Worm (Caenorhabditis elegans): ENCODE data around the gene C35B1.9.

ce11 chrIV:4067336-4067735, 13.4 kb downstream of the C35B1.9 start:
- no peak for TF ChIP-seq ZK546.5 (tag; optimal IDR thresholded peaks at IDR 0.05)
- TF ChIP-seq nfya-1 (tag; optimal IDR thresholded peaks at IDR 0.05; ENCODE audit: insufficient read depth) = no peak
- TF ChIP-seq ztf-11 (tag; optimal IDR thresholded peaks at IDR 0.05) = no peak
- no peak for TF ChIP-seq nhr-25 (tag; optimal IDR thresholded peaks at IDR 0.05)
- TF ChIP-seq mdl-1 (tag; optimal IDR thresholded peaks at IDR 0.05) = no peak
- no peak for TF ChIP-seq ceh-16 (tag; optimal IDR thresholded peaks at IDR 0.05)
- no peak for TF ChIP-seq unc-62 (GFP tag; optimal IDR thresholded peaks at IDR 0.05)
- no peak for TF ChIP-seq lin-39 (tag; optimal IDR thresholded peaks at IDR 0.05)
